Fruit fly (Drosophila melanogaster) whole organism, embryonic: ENCODE results near the gene f-cup.

Experiments
- Adf1 ChIP-seq: fragments of 200-800 bp; sonication (Bioruptor generic); IDR thresholded peaks from 2 replicates; pipeline ENCODE4 v1.3.6; 2022; ENCODE audit warnings: missing biosample characterization, missing genetic modification characterization
- Awh ChIP-seq: fragments of 200-800 bp; sonication (Bioruptor generic); IDR thresholded peaks from 2 replicates; pipeline ENCODE4, ENCODE4 v1.3.6; 2022; ENCODE audit warnings: missing biosample characterization, missing genetic modification characterization
- CG10366 ChIP-seq: fragments of 200-800 bp; sonication (Bioruptor generic); IDR thresholded peaks from 2 replicates; pipeline ENCODE4 v1.3.6; 2022; ENCODE audit warnings: missing biosample characterization, missing genetic modification characterization
- CG11093 ChIP-seq: fragments of 200-800 bp; sonication (Bioruptor generic); IDR thresholded peaks from 3 replicates; pipeline ENCODE4 v1.3.6; 2022; ENCODE audit warnings: missing biosample characterization, missing genetic modification characterization
- CG12391 ChIP-seq: fragments of 200-800 bp; sonication (Bioruptor generic); optimal IDR thresholded peaks from 3 replicates; lab custom pipeline; 2018; ENCODE audit warnings: missing biosample characterization, mild to moderate bottlenecking, missing genetic modification characterization, moderate library complexity
- CG14014 ChIP-seq: fragments of 200-800 bp; sonication (Bioruptor generic); IDR thresholded peaks from 2 replicates; pipeline ENCODE4 v1.3.6; 2022; ENCODE audit warnings: missing biosample characterization, missing genetic modification characterization
- CG14667 ChIP-seq: fragments of 200-800 bp; sonication (Bioruptor generic); IDR thresholded peaks from 2 replicates; pipeline ENCODE4 v1.3.6; 2022; ENCODE audit warnings: missing biosample characterization, missing genetic modification characterization
- CG14710 ChIP-seq: fragments of 200-800 bp; sonication (Bioruptor generic); optimal IDR thresholded peaks from 3 replicates; lab custom pipeline; 2019; ENCODE audit warnings: missing biosample characterization, mild to moderate bottlenecking, missing genetic modification characterization, moderate library complexity
- CG16815 ChIP-seq: fragments of 200-800 bp; sonication (Bioruptor generic); optimal IDR thresholded peaks from 3 replicates; lab custom pipeline; 2017; ENCODE audit warnings: missing biosample characterization, mild to moderate bottlenecking, missing genetic modification characterization
- CG17385 ChIP-seq: fragments of 200-800 bp; sonication (Bioruptor generic); optimal IDR thresholded peaks from 3 replicates; lab custom pipeline; 2018; ENCODE audit warnings: missing biosample characterization, mild to moderate bottlenecking, missing genetic modification characterization
- CG2116 ChIP-seq: fragments of 200-800 bp; sonication (Bioruptor generic); optimal IDR thresholded peaks from 3 replicates; lab custom pipeline; 2018; ENCODE audit warnings: missing biosample characterization, mild to moderate bottlenecking, missing genetic modification characterization
- CG2120 ChIP-seq: fragments of 200-800 bp; sonication (Bioruptor generic); optimal IDR thresholded peaks from 3 replicates; lab custom pipeline; 2016; ENCODE audit warnings: missing biosample characterization, missing genetic modification characterization
- CG30403 ChIP-seq: fragments of 200-800 bp; sonication (Bioruptor generic); optimal IDR thresholded peaks from 3 replicates; lab custom pipeline; 2016; ENCODE audit warnings: missing biosample characterization, missing genetic modification characterization
- CG32532 ChIP-seq: fragments of 200-800 bp; sonication (Bioruptor generic); IDR thresholded peaks from 2 replicates; pipeline ENCODE4 v1.3.6; 2022; ENCODE audit warnings: missing biosample characterization, missing genetic modification characterization
- CG32767 ChIP-seq: fragments of 200-800 bp; sonication (Bioruptor generic); IDR thresholded peaks from 2 replicates; pipeline ENCODE4 v1.3.6; 2022; ENCODE audit warnings: missing biosample characterization, missing genetic modification characterization
- CG32772 ChIP-seq: fragments of 200-800 bp; sonication (Bioruptor generic); IDR thresholded peaks from 2 replicates; pipeline ENCODE4 v1.3.6; 2022; ENCODE audit warnings: missing biosample characterization, missing genetic modification characterization
- CG34224 ChIP-seq: fragments of 200-800 bp; sonication (Bioruptor generic); IDR thresholded peaks from 3 replicates; pipeline ENCODE4 v1.3.6; 2022; ENCODE audit warnings: missing biosample characterization, missing genetic modification characterization; ENCODE audit not compliant: partially characterized antibody
- CG34422 ChIP-seq: fragments of 200-800 bp; sonication (Bioruptor generic); IDR thresholded peaks from 3 replicates; pipeline ENCODE4 v1.3.6; 2022; ENCODE audit warnings: missing biosample characterization, missing genetic modification characterization
- CG4424 ChIP-seq: fragments of 200-800 bp; sonication (Bioruptor generic); optimal IDR thresholded peaks from 3 replicates; lab custom pipeline; 2016; ENCODE audit warnings: missing biosample characterization, missing genetic modification characterization
- CG4617 ChIP-seq: fragments of 200-800 bp; sonication (Bioruptor generic); optimal IDR thresholded peaks from 3 replicates; lab custom pipeline; 2016; ENCODE audit warnings: missing biosample characterization, missing genetic modification characterization, borderline replicate concordance
- CG7839 ChIP-seq: fragments of 200-800 bp; sonication (Bioruptor generic); optimal IDR thresholded peaks from 3 replicates; lab custom pipeline; 2018; ENCODE audit warnings: missing biosample characterization, mild to moderate bottlenecking, missing genetic modification characterization, moderate library complexity
- CG9797 ChIP-seq: fragments of 200-800 bp; sonication (Bioruptor generic); optimal IDR thresholded peaks from 3 replicates; lab custom pipeline; 2018; ENCODE audit warnings: missing biosample characterization, mild to moderate bottlenecking, missing genetic modification characterization
- CHES-1-like ChIP-seq: fragments of 200-800 bp; sonication (Bioruptor generic); optimal IDR thresholded peaks from 2 replicates; lab custom pipeline; 2016; ENCODE audit warnings: missing biosample characterization, missing genetic modification characterization
- CTCF ChIP-seq: fragments of 200-800 bp; sonication (Bioruptor generic); optimal IDR thresholded peaks from 2 replicates; lab custom pipeline; 2017; ENCODE audit warnings: missing biosample characterization, mild to moderate bottlenecking, missing genetic modification characterization, moderate library complexity
- Dbx ChIP-seq: fragments of 200-800 bp; sonication (Bioruptor generic); IDR thresholded peaks from 3 replicates; pipeline ENCODE4 v1.3.6; 2022; ENCODE audit warnings: missing biosample characterization, missing genetic modification characterization
- HmgZ ChIP-seq: fragments of 200-800 bp; sonication (Bioruptor generic); optimal IDR thresholded peaks from 2 replicates; lab custom pipeline; 2018; ENCODE audit warnings: missing biosample characterization, mild to moderate bottlenecking, missing genetic modification characterization
- Hmr ChIP-seq: fragments of 200-800 bp; sonication (Bioruptor generic); optimal IDR thresholded peaks from 3 replicates; lab custom pipeline; 2017; ENCODE audit warnings: mild to moderate bottlenecking, missing biosample characterization, missing genetic modification reagents, missing genetic modification characterization
- Optix ChIP-seq: fragments of 200-800 bp; sonication (Bioruptor generic); IDR thresholded peaks from 3 replicates; pipeline ENCODE4 v1.3.6; 2022; ENCODE audit warnings: missing biosample characterization, missing genetic modification characterization
- PHDP ChIP-seq: fragments of 200-800 bp; sonication (Bioruptor generic); optimal IDR thresholded peaks from 3 replicates; lab custom pipeline; 2018; ENCODE audit warnings: missing biosample characterization, mild to moderate bottlenecking, missing genetic modification characterization, moderate library complexity
- Xbp1 ChIP-seq: fragments of 200-800 bp; sonication (Bioruptor generic); optimal IDR thresholded peaks from 3 replicates; lab custom pipeline; 2016; ENCODE audit warnings: missing biosample characterization, mild to moderate bottlenecking, missing genetic modification characterization
- Xrp1 ChIP-seq: fragments of 200-800 bp; sonication (Bioruptor generic); IDR thresholded peaks from 2 replicates; pipeline ENCODE4 v1.3.6; 2022; ENCODE audit warnings: missing biosample characterization, missing genetic modification characterization
- al ChIP-seq: fragments of 200-800 bp; sonication (Bioruptor generic); IDR thresholded peaks from 2 replicates; pipeline ENCODE4 v1.3.6; 2022; ENCODE audit warnings: missing biosample characterization, missing genetic modification characterization
- chif ChIP-seq, 2 experiments: fragments of 200-800 bp; sonication (Bioruptor generic); optimal IDR thresholded peaks; 3 replicates each; lab custom pipeline; 2016; ENCODE audit warnings: missing biosample characterization in 2 of 2, missing genetic modification characterization in 2 of 2
- chm ChIP-seq: fragments of 200-800 bp; sonication (Bioruptor generic); IDR thresholded peaks from 2 replicates; pipeline ENCODE4 v1.3.6; 2022; ENCODE audit warnings: missing biosample characterization, missing genetic modification characterization
- croc ChIP-seq: fragments of 200-800 bp; sonication (Bioruptor generic); conservative IDR thresholded peaks from 3 replicates; pipeline ENCODE4 v1.3.6; 2022; ENCODE audit warnings: missing biosample characterization, missing genetic modification characterization
- esg ChIP-seq: fragments of 200-800 bp; sonication (Bioruptor generic); conservative IDR thresholded peaks from 2 replicates; pipeline ENCODE4 v1.3.6; 2022; ENCODE audit warnings: missing biosample characterization, missing genetic modification characterization
- ftz-f1 ChIP-seq: fragments of 200-800 bp; sonication (Bioruptor generic); optimal IDR thresholded peaks from 2 replicates; lab custom pipeline; 2016; ENCODE audit warnings: missing biosample characterization, missing genetic modification characterization
- gsb-n ChIP-seq: fragments of 200-800 bp; sonication (Bioruptor generic); optimal IDR thresholded peaks from 3 replicates; lab custom pipeline; 2018; ENCODE audit warnings: missing biosample characterization, mild to moderate bottlenecking, missing genetic modification characterization
- hb ChIP-seq: fragments of 200-800 bp; sonication (Bioruptor generic); IDR thresholded peaks from 3 replicates; pipeline ENCODE4 v1.3.6; 2022; ENCODE audit warnings: missing biosample characterization, missing genetic modification characterization; ENCODE audit not compliant: partially characterized antibody
- ken ChIP-seq: fragments of 200-800 bp; sonication (Bioruptor generic); IDR thresholded peaks from 3 replicates; pipeline ENCODE4 v1.3.6; 2022; ENCODE audit warnings: missing biosample characterization, missing genetic modification characterization
- knrl ChIP-seq: fragments of 200-800 bp; sonication (Bioruptor generic); IDR thresholded peaks from 3 replicates; pipeline ENCODE4 v1.3.6; 2022; ENCODE audit warnings: missing biosample characterization, missing genetic modification characterization; ENCODE audit not compliant: partially characterized antibody
- lab ChIP-seq: fragments of 200-800 bp; sonication (Bioruptor generic); optimal IDR thresholded peaks from 3 replicates; lab custom pipeline; 2017; ENCODE audit warnings: missing biosample characterization, missing genetic modification characterization, mild to moderate bottlenecking, moderate library complexity, missing genetic modification reagents
- lilli ChIP-seq: fragments of 200-800 bp; sonication (Bioruptor generic); optimal IDR thresholded peaks from 3 replicates; lab custom pipeline; 2016; ENCODE audit warnings: missing biosample characterization, missing genetic modification characterization
- nerfin-1 ChIP-seq: fragments of 200-800 bp; sonication (Bioruptor generic); optimal IDR thresholded peaks from 3 replicates; lab custom pipeline; 2019; ENCODE audit warnings: missing biosample characterization, mild to moderate bottlenecking, missing genetic modification characterization, moderate library complexity
- nerfin-2 ChIP-seq: fragments of 200-800 bp; sonication (Bioruptor generic); IDR thresholded peaks from 2 replicates; pipeline ENCODE4 v1.3.6; 2022; ENCODE audit warnings: missing biosample characterization, missing genetic modification characterization; ENCODE audit not compliant: partially characterized antibody
- pzg ChIP-seq: fragments of 200-800 bp; sonication (Bioruptor generic); optimal IDR thresholded peaks from 3 replicates; lab custom pipeline; 2018; ENCODE audit warnings: missing biosample characterization, mild to moderate bottlenecking, missing genetic modification characterization, moderate library complexity
- row ChIP-seq: fragments of 200-800 bp; sonication (Bioruptor generic); IDR thresholded peaks from 3 replicates; pipeline ENCODE4 v1.3.6; 2022; ENCODE audit warnings: missing biosample characterization, missing genetic modification characterization
- sens ChIP-seq: fragments of 200-800 bp; sonication (Bioruptor generic); peaks from one replicate; lab custom pipeline; 2016; ENCODE audit warnings: missing biosample characterization, missing genetic modification characterization
- shn ChIP-seq: fragments of 200-800 bp; sonication (Bioruptor generic); optimal IDR thresholded peaks from 3 replicates; lab custom pipeline; 2016; ENCODE audit warnings: missing biosample characterization, missing genetic modification characterization
- slbo ChIP-seq: fragments of 200-800 bp; sonication (Bioruptor generic); IDR thresholded peaks from 2 replicates; pipeline ENCODE4 v1.3.6; 2022; ENCODE audit warnings: missing biosample characterization, missing genetic modification characterization
- stwl ChIP-seq: fragments of 200-800 bp; sonication (Bioruptor generic); optimal IDR thresholded peaks from 3 replicates; lab custom pipeline; 2018; ENCODE audit warnings: missing biosample characterization, mild to moderate bottlenecking, missing genetic modification characterization, moderate library complexity

The f-cup gene

dm6 chr3R:13710645-13711044 lies 10.0 kb upstream of the f-cup start (continued):
- peak; percentile 30; the same call in 1 of the 2 replicates for TF ChIP-seq CG10366 (GFP tag; lab: Robert Waterston, UW)
- TF ChIP-seq Optix (GFP tag; lab: Robert Waterston, UW) = 0 out of 3 replicates have a peak, but pooled peaks have one; percentile 26
- peak; percentile 30; the same call in 1 of the 2 replicates for TF ChIP-seq slbo (GFP tag; lab: Robert Waterston, UW)
- TF ChIP-seq PHDP (tag; lab: Kevin White, UChicago) = peak; percentile 24
- TF ChIP-seq CG2120 (GFP tag; lab: Kevin White, UChicago) = peak; percentile 5
- TF ChIP-seq CG32767 (GFP tag; lab: Robert Waterston, UW) = 0 out of 2 replicates have a peak, but pooled peaks have one; percentile 36
- no peak for TF ChIP-seq CG11093 (GFP tag; lab: Robert Waterston, UW)
- peak; percentile 21 for TF ChIP-seq HmgZ (tag; lab: Kevin White, UChicago)
- TF ChIP-seq lilli (GFP tag; lab: Kevin White, UChicago) = peak; percentile 27
- TF ChIP-seq knrl (GFP tag; lab: Robert Waterston, UW) = peak; percentile 37
- no peak for TF ChIP-seq hb (GFP tag; lab: Robert Waterston, UW)
- peak; percentile 19 for TF ChIP-seq CG12391 (tag; lab: Kevin White, UChicago)
- TF ChIP-seq CG14014 (GFP tag; lab: Robert Waterston, UW) = peak; percentile 26; the same call in 1 of the 2 replicates
- TF ChIP-seq sens (GFP tag; lab: Kevin White, UChicago) = peak; percentile 70
- TF ChIP-seq Dbx = peak; percentile 34; the same call in 1 of the 3 replicates
- TF ChIP-seq gsb-n (tag; lab: Kevin White, UChicago) = no peak
- TF ChIP-seq CHES-1-like (GFP tag; lab: Kevin White, UChicago) = peak; percentile 17
- TF ChIP-seq CG14667 (GFP tag; lab: Robert Waterston, UW) = no peak
- TF ChIP-seq shn (GFP tag; lab: Kevin White, UChicago) = no peak
- TF ChIP-seq row (GFP tag; lab: Robert Waterston, UW) = peak; percentile 89
- TF ChIP-seq Adf1 (GFP tag; lab: Robert Waterston, UW) = no peak
- TF ChIP-seq Hmr (GFP tag; lab: Kevin White, UChicago) = peak; percentile 24
- TF ChIP-seq CG34224 (GFP tag; lab: Robert Waterston, UW) = 0 out of 3 replicates have a peak, but pooled peaks have one; percentile 26
- TF ChIP-seq chm (GFP tag; lab: Robert Waterston, UW) = 0 out of 2 replicates have a peak, but pooled peaks have one; percentile 37
- peak; percentile 53 for TF ChIP-seq stwl (tag; lab: Kevin White, UChicago)
- peak; percentile 19 for TF ChIP-seq nerfin-1 (tag; lab: Kevin White, UChicago)
- peak; percentile 81; the same call in 1 of the 3 replicates for TF ChIP-seq CG34422 (GFP tag; lab: Robert Waterston, UW)
- peak; percentile 7 for TF ChIP-seq CG17385 (GFP tag; lab: Kevin White, UChicago)
- 0 out of 2 replicates have a peak, but pooled peaks have one; percentile 15 for TF ChIP-seq CG32532
- peak; percentile 16 for TF ChIP-seq CG30403
- TF ChIP-seq Xbp1 (GFP tag; lab: Kevin White, UChicago) = peak; percentile 2
- TF ChIP-seq lab (GFP tag; lab: Kevin White, UChicago) = peak; percentile 26
- TF ChIP-seq CTCF (GFP tag; lab: Kevin White, UChicago) = peak; percentile 40
- TF ChIP-seq CG14710 (tag; lab: Kevin White, UChicago) = peak; percentile 9
- TF ChIP-seq chif (GFP tag; optimal IDR thresholded peaks at IDR 0.05; lab: Kevin White, UChicago) = peak in 1 of 2 experiments; percentile 18
- no peak for TF ChIP-seq Awh
- peak; percentile 69 for TF ChIP-seq pzg
- TF ChIP-seq CG7839 = peak; percentile 15
- peak; percentile 73 for TF ChIP-seq ftz-f1 (GFP tag; lab: Kevin White, UChicago)
- TF ChIP-seq CG32772 (GFP tag; lab: Robert Waterston, UW) = peak; percentile 55
- peak; percentile 33 for TF ChIP-seq CG4424 (GFP tag; lab: Kevin White, UChicago)
- TF ChIP-seq Xrp1 (GFP tag; lab: Robert Waterston, UW) = peak; percentile 23; the same call in 1 of the 2 replicates
- TF ChIP-seq CG9797 (GFP tag; lab: Kevin White, UChicago) = peak; percentile 15
- peak; percentile 38 for TF ChIP-seq CG4617 (GFP tag; lab: Kevin White, UChicago)
- TF ChIP-seq CG2116 (GFP tag; lab: Kevin White, UChicago) = peak; percentile 26
- peak; percentile 51; the same call in 1 of the 3 replicates for TF ChIP-seq ken (GFP tag; lab: Robert Waterston, UW)
- TF ChIP-seq CG16815 (GFP tag; lab: Kevin White, UChicago) = no peak
- peak; percentile 12; the same call in 1 of the 2 replicates for TF ChIP-seq nerfin-2 (GFP tag; lab: Robert Waterston, UW)
- 0 out of 2 replicates have a peak, but pooled peaks have one; percentile 7 for TF ChIP-seq al
- TF ChIP-seq croc (GFP tag; lab: Robert Waterston, UW) = no peak
- TF ChIP-seq esg = no peak
